Worm (Caenorhabditis elegans): ENCODE measurements around the gene pax-1.

pax-1 gene

DNA sequence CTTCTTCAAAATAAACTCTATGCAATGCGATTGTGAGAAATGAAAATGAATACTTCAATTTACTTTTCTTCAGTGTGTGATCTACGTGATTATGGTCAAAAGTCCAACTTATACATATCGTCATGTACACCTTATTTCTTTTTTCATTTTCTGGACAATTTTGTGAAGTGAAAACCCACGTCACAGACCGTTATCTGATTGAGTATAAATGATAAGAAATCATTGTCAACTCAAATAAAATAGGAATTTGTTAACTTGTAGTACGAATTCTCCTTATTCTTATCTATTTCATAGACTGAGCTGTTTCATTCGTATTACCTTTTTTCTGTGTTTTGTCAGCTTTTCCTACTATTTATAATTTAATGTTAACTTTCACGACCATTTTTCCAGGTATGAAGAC lies 47.3 kb downstream of the pax-1 start, which contains the start of gene asp-5:
Gene asp-5 (plus strand): TSS at position 391 of the 400 bp plus-strand sequence.
- TF ChIP-seq ztf-23 (GFP tag; IDR thresholded peaks at IDR 0.05), result no peak
- no peak for TF ChIP-seq tab-1 (GFP tag; IDR thresholded peaks at IDR 0.05)
- no peak for TF ChIP-seq ref-1 (GFP tag; conservative IDR thresholded peaks at IDR 0.05)
- no peak for TF ChIP-seq klf-2 (GFP tag; conservative IDR thresholded peaks at IDR 0.05)
- no peak for TF ChIP-seq cog-1 (tag; optimal IDR thresholded peaks at IDR 0.05)
- TF ChIP-seq med-1 (GFP tag; optimal IDR thresholded peaks at IDR 0.05; ENCODE audit: insufficient read depth), result no peak
- TF ChIP-seq flt-1 (GFP tag; IDR thresholded peaks at IDR 0.05), result no peak
- TF ChIP-seq T22C8.4 (GFP tag; IDR thresholded peaks at IDR 0.05), result no peak
- TF ChIP-seq ztf-29 (GFP tag; IDR thresholded peaks at IDR 0.05), result no peak

Measured in whole organism, midembryonic.